Worm (Caenorhabditis elegans) whole organism, late embryonic: ENCODE data around the gene ZK792.7.

Source experiments
- Y22D7AL.16 ChIP-seq: sonication (generic microtip); optimal IDR thresholded peaks from 2 replicates; lab custom pipeline; 2016; ENCODE audit warnings: missing genetic modification characterization, missing compliant biosample characterization
- ama-1 ChIP-seq: fragments of 150-350 bp; optimal IDR thresholded peaks from 2 replicates; lab custom pipeline; 2014
- ceh-6 ChIP-seq: fragments of 200-800 bp; sonication (Bioruptor generic); optimal IDR thresholded peaks from 2 replicates; lab custom pipeline; 2018; ENCODE audit warnings: mild to moderate bottlenecking, missing genetic modification characterization, missing compliant biosample characterization
- dmd-4 ChIP-seq: sonication (generic microtip); optimal IDR thresholded peaks from 2 replicates; lab custom pipeline; 2016; ENCODE audit warnings: borderline replicate concordance, missing genetic modification characterization, missing compliant biosample characterization
- eyg-1 ChIP-seq: sonication (generic microtip); optimal IDR thresholded peaks from 2 replicates; lab custom pipeline; 2016; ENCODE audit warnings: missing genotype, missing genetic modification characterization, missing compliant biosample characterization
- nfya-1 ChIP-seq: sonication (generic microtip); optimal IDR thresholded peaks from 2 replicates; lab custom pipeline; 2017; ENCODE audit warnings: missing genetic modification characterization, mild to moderate bottlenecking, missing compliant biosample characterization, antibody characterized with exemption, moderate library complexity
- nhr-11 ChIP-seq: fragments of 150-350 bp; optimal IDR thresholded peaks from 2 replicates; lab custom pipeline; 2014; ENCODE audit warnings: missing biosample characterization, missing genetic modification characterization
- pha-4 ChIP-seq: fragments of 150-350 bp; optimal IDR thresholded peaks from 2 replicates; lab custom pipeline; 2018; ENCODE audit warnings: missing biosample characterization, missing genetic modification reagents, missing genetic modification characterization
- pqm-1 ChIP-seq: sonication (generic microtip); optimal IDR thresholded peaks from 2 replicates; lab custom pipeline; 2016; ENCODE audit warnings: missing genetic modification characterization, missing compliant biosample characterization
- sox-2 ChIP-seq: fragments of 200-800 bp; sonication (Bioruptor generic); IDR thresholded peaks from 2 replicates; pipeline ENCODE4 v1.3.6; 2022; ENCODE audit warnings: missing genetic modification reagents, missing genetic modification characterization, missing compliant biosample characterization
- sox-4 ChIP-seq: sonication (generic microtip); optimal IDR thresholded peaks from 2 replicates; lab custom pipeline; 2017; ENCODE audit warnings: mild to moderate bottlenecking, missing genetic modification characterization, inconsistent platforms, missing compliant biosample characterization
- unc-55 ChIP-seq: sonication (generic microtip); optimal IDR thresholded peaks from 2 replicates; lab custom pipeline; 2017; ENCODE audit warnings: missing biosample characterization, missing genetic modification reagents, missing genetic modification characterization

- TF ChIP-seq ceh-6 (no peak), ama-1 (lab: Kevin White, UChicago) (no peak), nfya-1 (tag; lab: Kevin White, UChicago) (no peak), nhr-11 (tag; lab: Kevin White, UChicago) (no peak), eyg-1 (tag; lab: Kevin White, UChicago) (no peak), dmd-4 (tag; lab: Kevin White, UChicago) (no peak), Y22D7AL.16 (tag; lab: Kevin White, UChicago) (no peak), pqm-1 (tag; lab: Kevin White, UChicago) (no peak), pha-4 (tag; lab: Kevin White, UChicago) (no peak), sox-4 (tag; lab: Kevin White, UChicago) (no peak), sox-2 (GFP tag; lab: Robert Waterston, UW) (no peak), unc-55 (GFP tag; lab: Kevin White, UChicago) (no peak)
Observed at ce11 chrIV:11735025-11735424, 40.8 kb downstream of the ZK792.7 start, which contains the start of gene K01A6.6.
